Fruit fly (Drosophila melanogaster) S2 (cell line): Measurements from ENCODE around the gene CG16957.
A peak's percentile ranks its signal among the peaks of the same experiment; 100 is the strongest.

Experiments used
- CG8478 ChIP-seq: fragments of >200 bp; optimal IDR thresholded peaks from 2 replicates; lab custom pipeline; 2018
- CTCF ChIP-seq, 2 experiments: fragments of >200 bp; optimal IDR thresholded peaks; 2 replicates each; lab custom pipeline; 2018

CG16957 gene

dm6 chr2L:13396084-13396483 lies at the start of gene CG16957:
Gene CG16957, minus strand, starts transcription at chr2L:13396184.
- no peak for TF ChIP-seq CTCF (optimal IDR thresholded peaks at IDR 0.05; lab: Kevin White, UChicago)

dm6 chr2L:13445249-13445846 lies 49.4 kb upstream of the CG16957 start, which contains the start of gene Hacd2:
Gene Hacd2, minus strand, starts transcription at chr2L:13445651.
- no peak for TF ChIP-seq CG8478
- TF ChIP-seq CTCF (optimal IDR thresholded peaks at IDR 0.05; lab: Kevin White, UChicago), result peak; percentile 68 to 73

dm6 chr2L:13436791-13437190 lies 40.8 kb upstream of the CG16957 start:
- TF ChIP-seq CTCF (optimal IDR thresholded peaks at IDR 0.05; lab: Kevin White, UChicago) (no peak), CG8478 (no peak)

- no peak for TF ChIP-seq CG8478
- TF ChIP-seq CTCF (optimal IDR thresholded peaks at IDR 0.05; lab: Kevin White, UChicago), result no peak
Measured at dm6 chr2L:13434795-13435634, 39.0 kb upstream of the CG16957 start, which contains the start of gene Tehao. Gene Tehao, plus strand, starts transcription at chr2L:13435622.

- TF ChIP-seq CTCF (optimal IDR thresholded peaks at IDR 0.05; lab: Kevin White, UChicago), result no peak
- TF ChIP-seq CG8478, result no peak
Measured at dm6 chr2L:13430919-13431502, 35.0 kb upstream of the CG16957 start.

- TF ChIP-seq CTCF (optimal IDR thresholded peaks at IDR 0.05; lab: Kevin White, UChicago), result no peak
- TF ChIP-seq CG8478, result no peak
Measured at dm6 chr2L:13414525-13415481, 18.8 kb upstream of the CG16957 start, which contains the start of the genes CG16956, CG42784 and CG43850. Gene CG16956, minus strand, starts transcription at chr2L:13414575. Gene CG42784, plus strand, starts transcription at chr2L:13415431. Gene CG43850, plus strand, starts transcription at chr2L:13415431.

dm6 chr2L:13412219-13412618 lies 16.2 kb upstream of the CG16957 start, which contains the start of gene Flad2:
Gene Flad2, plus strand, starts transcription at chr2L:13412519.
- TF ChIP-seq CTCF (optimal IDR thresholded peaks at IDR 0.05; lab: Kevin White, UChicago) (no peak), CG8478 (no peak)

- TF ChIP-seq CTCF (optimal IDR thresholded peaks at IDR 0.05; lab: Kevin White, UChicago) (no peak), CG8478 (no peak)
Measured at dm6 chr2L:13411566-13411965, 15.6 kb upstream of the CG16957 start, which contains the start of gene Vm34Ca. Gene Vm34Ca, minus strand, starts transcription at chr2L:13411631.

dm6 chr2L:13399565-13399964 lies 3.6 kb upstream of the CG16957 start:
- no peak for TF ChIP-seq CTCF (optimal IDR thresholded peaks at IDR 0.05; lab: Kevin White, UChicago)
- no peak for TF ChIP-seq CG8478

dm6 chr2L:13398614-13399161 lies 2.7 kb upstream of the CG16957 start, which contains the start of the genes CG10859 and CG7110:
Gene CG10859, minus strand, starts transcription at chr2L:13398664.
Gene CG7110, plus strand, starts transcription at chr2L:13398991.
- TF ChIP-seq CG8478, result no peak
- no peak for TF ChIP-seq CTCF (optimal IDR thresholded peaks at IDR 0.05; lab: Kevin White, UChicago)

dm6 chr2L:13397393-13397792 lies 1.4 kb upstream of the CG16957 start:
- no peak for TF ChIP-seq CTCF (optimal IDR thresholded peaks at IDR 0.05; lab: Kevin White, UChicago)
- no peak for TF ChIP-seq CG8478

dm6 chr2L:13394903-13395302 lies 1.1 kb downstream of the CG16957 start, which contains the start of gene RpL24:
Gene RpL24, minus strand, starts transcription at chr2L:13395131.
- TF ChIP-seq CTCF (optimal IDR thresholded peaks at IDR 0.05; lab: Kevin White, UChicago) (peak in 1 of 2 experiments; percentile 46), CG8478 (no peak)

- TF ChIP-seq CG8478 (no peak), CTCF (optimal IDR thresholded peaks at IDR 0.05; lab: Kevin White, UChicago) (no peak)
Measured at dm6 chr2L:13387255-13387654, 8.7 kb downstream of the CG16957 start, which contains the start of the genes Ing5 and CG7099. Gene Ing5, minus strand, starts transcription at chr2L:13387312. Gene CG7099, plus strand, starts transcription at chr2L:13387571.
